Worm (Caenorhabditis elegans) whole organism, mixed stage, embryonic: Measurements from ENCODE around the gene ctsa-1.2.

Experiments used
- blmp-1 ChIP-seq: fragments of 150-350 bp; optimal IDR thresholded peaks from 2 replicates; lab custom pipeline; 2014; ENCODE audit warnings: missing biosample characterization, missing genetic modification characterization
- flh-1 ChIP-seq: fragments of 200-800 bp; sonication (Bioruptor generic); optimal IDR thresholded peaks from 2 replicates; lab custom pipeline; 2018; ENCODE audit warnings: mild to moderate bottlenecking, missing genetic modification characterization, moderate library complexity, missing compliant biosample characterization
- ham-2 ChIP-seq: fragments of 200-800 bp; sonication (Bioruptor generic); optimal IDR thresholded peaks from 2 replicates; lab custom pipeline; 2018; ENCODE audit warnings: mild to moderate bottlenecking, missing genetic modification characterization, missing compliant biosample characterization
- nhr-28 ChIP-seq: fragments of 150-350 bp; optimal IDR thresholded peaks from 2 replicates; lab custom pipeline; 2014; ENCODE audit warnings: missing biosample characterization, missing genetic modification characterization
- pha-4 ChIP-seq: fragments of 150-350 bp; optimal IDR thresholded peaks from 2 replicates; lab custom pipeline; 2018; ENCODE audit warnings: missing biosample characterization, missing genetic modification reagents, missing genetic modification characterization
- snpc-4 ChIP-seq: fragments of 150-350 bp; optimal IDR thresholded peaks from 2 replicates; lab custom pipeline; 2014; ENCODE audit warnings: missing biosample characterization, missing genetic modification characterization
- unc-39 ChIP-seq: fragments of 150-350 bp; optimal IDR thresholded peaks from 2 replicates; lab custom pipeline; 2014; ENCODE audit warnings: missing biosample characterization, missing genetic modification characterization
- unc-62 ChIP-seq: fragments of 150-350 bp; optimal IDR thresholded peaks from 2 replicates; lab custom pipeline; 2014; ENCODE audit warnings: missing biosample characterization, missing genetic modification reagents, missing genetic modification characterization

DNA sequence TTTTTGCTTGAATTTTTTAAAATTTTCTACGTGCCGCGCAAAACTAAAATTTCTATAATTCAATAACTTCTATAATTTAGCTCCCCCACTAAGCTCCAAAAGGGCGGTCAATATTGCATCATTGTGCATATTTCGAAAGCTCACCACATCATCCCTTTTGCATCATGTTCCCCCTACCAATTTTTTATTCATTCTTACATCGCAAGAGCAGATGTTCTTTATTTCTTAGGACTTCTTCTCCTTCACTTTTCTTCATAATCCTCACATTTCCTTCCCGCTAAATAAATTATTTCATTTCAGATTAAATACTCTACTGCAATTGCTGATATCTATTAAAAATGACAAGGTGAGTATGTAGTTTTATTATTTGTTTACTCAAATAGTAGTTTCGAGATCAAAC, 15.3 kb upstream of the ctsa-1.2 start, which contains the start of gene ldh-1:
- TF ChIP-seq ham-2 (no peak), unc-62 (GFP tag; lab: Kevin White, UChicago) (no peak), blmp-1 (tag; lab: Kevin White, UChicago) (no peak), pha-4 (tag; lab: Kevin White, UChicago) (no peak), flh-1 (no peak), unc-39 (tag; lab: Kevin White, UChicago) (no peak), nhr-28 (tag; lab: Kevin White, UChicago) (no peak), snpc-4 (tag; lab: Kevin White, UChicago) (no peak)
